Fruit fly (Drosophila melanogaster) whole organism, embryonic: ENCODE measurements around the gene Dif.

Source experiments
- Antp ChIP-seq: fragments of 200-800 bp; sonication (Bioruptor generic); optimal IDR thresholded peaks from 3 replicates; lab custom pipeline; 2016; ENCODE audit warnings: missing biosample characterization, missing genetic modification characterization
- Atf-2 ChIP-seq: fragments of 200-800 bp; sonication (Bioruptor generic); optimal IDR thresholded peaks from 2 replicates; lab custom pipeline; 2016; ENCODE audit warnings: missing biosample characterization, missing genetic modification characterization
- B-H1 ChIP-seq: fragments of 200-800 bp; sonication (Bioruptor generic); IDR thresholded peaks from 3 replicates; pipeline ENCODE4 v1.3.6; 2022; ENCODE audit warnings: missing biosample characterization, missing genetic modification characterization
- B-H2 ChIP-seq: fragments of 200-800 bp; sonication (Bioruptor generic); optimal IDR thresholded peaks from 2 replicates; lab custom pipeline; 2018; ENCODE audit warnings: missing biosample characterization, mild to moderate bottlenecking, missing genetic modification characterization
- Blimp-1 ChIP-seq: fragments of 200-800 bp; sonication (Bioruptor generic); optimal IDR thresholded peaks from 3 replicates; lab custom pipeline; 2018; ENCODE audit warnings: missing biosample characterization, missing genetic modification characterization, mild to moderate bottlenecking, moderate library complexity, missing genetic modification reagents
- CG10267 ChIP-seq: fragments of 200-800 bp; sonication (Bioruptor generic); optimal IDR thresholded peaks from 2 replicates; lab custom pipeline; 2018; ENCODE audit warnings: missing biosample characterization, mild to moderate bottlenecking, missing genetic modification characterization, moderate library complexity
- CG10565 ChIP-seq: fragments of 200-800 bp; sonication (Bioruptor generic); optimal IDR thresholded peaks from 3 replicates; lab custom pipeline; 2016; ENCODE audit warnings: missing biosample characterization, mild to moderate bottlenecking, missing genetic modification characterization
- CG12219 ChIP-seq: fragments of 200-800 bp; sonication (Bioruptor generic); optimal IDR thresholded peaks from 3 replicates; lab custom pipeline; 2018; ENCODE audit warnings: missing biosample characterization, mild to moderate bottlenecking, missing genetic modification characterization
- CG13296 ChIP-seq: fragments of 200-800 bp; sonication (Bioruptor generic); optimal IDR thresholded peaks from 3 replicates; lab custom pipeline; 2018; ENCODE audit warnings: missing biosample characterization, mild to moderate bottlenecking, missing genetic modification characterization
- CG13775 ChIP-seq: fragments of 200-800 bp; sonication (Bioruptor generic); optimal IDR thresholded peaks from 3 replicates; lab custom pipeline; 2017; ENCODE audit warnings: missing biosample characterization, mild to moderate bottlenecking, missing genetic modification characterization
- CG15011 ChIP-seq: fragments of 200-800 bp; sonication (Bioruptor generic); optimal IDR thresholded peaks from 3 replicates; lab custom pipeline; 2018; ENCODE audit warnings: missing biosample characterization, mild to moderate bottlenecking, missing genetic modification characterization
- CG1529 ChIP-seq: fragments of 200-800 bp; sonication (Bioruptor generic); optimal IDR thresholded peaks from 3 replicates; lab custom pipeline; 2018; ENCODE audit warnings: missing biosample characterization, missing genetic modification characterization
- CG15601 ChIP-seq: fragments of 200-800 bp; sonication (Bioruptor generic); optimal IDR thresholded peaks from 3 replicates; lab custom pipeline; 2019; ENCODE audit warnings: missing biosample characterization, mild to moderate bottlenecking, missing genetic modification characterization, moderate library complexity
- CG17328 ChIP-seq: fragments of 200-800 bp; sonication (Bioruptor generic); IDR thresholded peaks from 2 replicates; pipeline ENCODE4 v1.3.6; 2022; ENCODE audit warnings: missing biosample characterization, missing genetic modification characterization
- CG17802 ChIP-seq: fragments of 200-800 bp; sonication (Bioruptor generic); optimal IDR thresholded peaks from 2 replicates; lab custom pipeline; 2018; ENCODE audit warnings: missing biosample characterization, mild to moderate bottlenecking, missing genetic modification characterization, moderate library complexity
- CG17829 ChIP-seq: fragments of 200-800 bp; optimal IDR thresholded peaks from 2 replicates; lab custom pipeline; 2019; ENCODE audit warnings: missing biosample characterization, mild to moderate bottlenecking, missing genetic modification characterization, moderate library complexity
- CG2116 ChIP-seq: fragments of 200-800 bp; sonication (Bioruptor generic); optimal IDR thresholded peaks from 3 replicates; lab custom pipeline; 2018; ENCODE audit warnings: missing biosample characterization, mild to moderate bottlenecking, missing genetic modification characterization
- CG2129 ChIP-seq: fragments of 200-800 bp; sonication (Bioruptor generic); IDR thresholded peaks from 2 replicates; pipeline ENCODE4 v1.3.6; 2022; ENCODE audit warnings: missing biosample characterization, missing genetic modification characterization; ENCODE audit not compliant: partially characterized antibody
- CG34376 ChIP-seq: fragments of 200-800 bp; sonication (Bioruptor generic); optimal IDR thresholded peaks from 2 replicates; lab custom pipeline; 2018; ENCODE audit warnings: missing biosample characterization, mild to moderate bottlenecking, missing genetic modification characterization
- CG42726 ChIP-seq: fragments of 200-800 bp; sonication (Bioruptor generic); IDR thresholded peaks from 2 replicates; pipeline ENCODE4 v1.3.6; 2022; ENCODE audit warnings: missing biosample characterization, missing genetic modification characterization; ENCODE audit not compliant: partially characterized antibody
- CG6791 ChIP-seq: fragments of 200-800 bp; sonication (Bioruptor generic); IDR thresholded peaks from 3 replicates; pipeline ENCODE4 v1.3.6; 2022; ENCODE audit warnings: missing biosample characterization, missing genetic modification characterization; ENCODE audit not compliant: partially characterized antibody
- CG7839 ChIP-seq: fragments of 200-800 bp; sonication (Bioruptor generic); optimal IDR thresholded peaks from 3 replicates; lab custom pipeline; 2018; ENCODE audit warnings: missing biosample characterization, mild to moderate bottlenecking, missing genetic modification characterization, moderate library complexity
- CG8281 ChIP-seq: fragments of 200-800 bp; sonication (Bioruptor generic); optimal IDR thresholded peaks from 2 replicates; lab custom pipeline; 2018; ENCODE audit warnings: missing biosample characterization, mild to moderate bottlenecking, missing genetic modification characterization, moderate library complexity
- Dbx ChIP-seq: fragments of 200-800 bp; sonication (Bioruptor generic); IDR thresholded peaks from 3 replicates; pipeline ENCODE4 v1.3.6; 2022; ENCODE audit warnings: missing biosample characterization, missing genetic modification characterization
- Gug ChIP-seq: fragments of 200-800 bp; sonication (Bioruptor generic); IDR thresholded peaks from 4 replicates; pipeline ENCODE4 v1.3.6; 2022; ENCODE audit warnings: missing biosample characterization, missing genetic modification characterization
- H2.0 ChIP-seq: fragments of 200-800 bp; sonication (Bioruptor generic); IDR thresholded peaks from 2 replicates; pipeline ENCODE4 v1.3.6; 2022; ENCODE audit warnings: missing biosample characterization, missing genetic modification characterization
- Hmx ChIP-seq: fragments of 200-800 bp; sonication (Bioruptor generic); optimal IDR thresholded peaks from 2 replicates; lab custom pipeline; 2016; ENCODE audit warnings: missing biosample characterization, missing genetic modification characterization
- Hr3 ChIP-seq: fragments of 200-800 bp; sonication (Bioruptor generic); optimal IDR thresholded peaks from 3 replicates; lab custom pipeline; 2016; ENCODE audit warnings: missing biosample characterization, missing genetic modification characterization
- Hr39 ChIP-seq: fragments of >200 bp; optimal IDR thresholded peaks from 2 replicates; lab custom pipeline; 2017
- Hr78 ChIP-seq, 2 experiments: fragments of 200-800 bp in 1 of 2; fragments of >200 bp in 1 of 2; sonication (Bioruptor generic) in 1 of 2; optimal IDR thresholded peaks; 2 replicates each; lab custom pipeline; 2017 to 2019; ENCODE audit warnings: missing biosample characterization in 2 of 2, missing genetic modification characterization in 2 of 2, mild to moderate bottlenecking in 1 of 2, moderate library complexity in 1 of 2
- Neu2 ChIP-seq: fragments of 200-800 bp; sonication (Bioruptor generic); optimal IDR thresholded peaks from 3 replicates; lab custom pipeline; 2016; ENCODE audit warnings: missing biosample characterization, missing genetic modification characterization, borderline replicate concordance
- Ravus ChIP-seq: fragments of 200-800 bp; sonication (Bioruptor generic); IDR thresholded peaks from 2 replicates; pipeline ENCODE4 v1.3.6; 2022; ENCODE audit warnings: missing biosample characterization, missing genetic modification characterization
- Trl ChIP-seq, 3 experiments: fragments of >200 bp in 2 of 3; fragments of 200-800 bp in 1 of 3; sonication (Bioruptor generic) in 1 of 3; optimal IDR thresholded peaks; 2 replicates in 1 of 3; 3 replicates in 2 of 3; lab custom pipeline; 2016 to 2017; ENCODE audit warnings: missing biosample characterization in 1 of 3, missing genetic modification characterization in 1 of 3
- Usf ChIP-seq: fragments of 200-800 bp; sonication (Bioruptor generic); optimal IDR thresholded peaks from 2 replicates; lab custom pipeline; 2017; ENCODE audit warnings: missing genotype, missing biosample characterization, missing genetic modification characterization
- Vsx1 ChIP-seq: fragments of 200-800 bp; sonication (Bioruptor generic); optimal IDR thresholded peaks from 2 replicates; lab custom pipeline; 2017; ENCODE audit warnings: missing biosample characterization, mild to moderate bottlenecking, missing genetic modification characterization, missing genetic modification reagents
- Xrp1 ChIP-seq: fragments of 200-800 bp; sonication (Bioruptor generic); IDR thresholded peaks from 2 replicates; pipeline ENCODE4 v1.3.6; 2022; ENCODE audit warnings: missing biosample characterization, missing genetic modification characterization
- az2 ChIP-seq: fragments of 200-800 bp; sonication (Bioruptor generic); optimal IDR thresholded peaks from 3 replicates; lab custom pipeline; 2016; ENCODE audit warnings: missing biosample characterization, missing genetic modification characterization
- disco-r ChIP-seq: fragments of 200-800 bp; sonication (Bioruptor generic); optimal IDR thresholded peaks from 2 replicates; lab custom pipeline; 2016; ENCODE audit warnings: missing biosample characterization, missing genetic modification characterization
- dysf ChIP-seq: fragments of 200-800 bp; sonication (Bioruptor generic); IDR thresholded peaks from 3 replicates; pipeline ENCODE4 v1.3.6; 2022; ENCODE audit warnings: missing biosample characterization, missing genetic modification characterization
- en ChIP-seq: fragments of 200-800 bp; sonication (Bioruptor generic); optimal IDR thresholded peaks from 2 replicates; lab custom pipeline; 2016; ENCODE audit warnings: missing biosample characterization, missing genetic modification characterization
- inv ChIP-seq: fragments of 200-800 bp; sonication (Bioruptor generic); IDR thresholded peaks from 2 replicates; pipeline ENCODE4 v1.3.6; 2022; ENCODE audit warnings: missing biosample characterization, missing genetic modification characterization; ENCODE audit not compliant: partially characterized antibody
- lilli ChIP-seq: fragments of 200-800 bp; sonication (Bioruptor generic); optimal IDR thresholded peaks from 3 replicates; lab custom pipeline; 2016; ENCODE audit warnings: missing biosample characterization, missing genetic modification characterization
- p53 ChIP-seq: fragments of 200-800 bp; sonication (Bioruptor generic); optimal IDR thresholded peaks from 2 replicates; lab custom pipeline; 2016; ENCODE audit warnings: missing biosample characterization, missing genetic modification characterization
- pzg ChIP-seq: fragments of 200-800 bp; sonication (Bioruptor generic); optimal IDR thresholded peaks from 3 replicates; lab custom pipeline; 2018; ENCODE audit warnings: missing biosample characterization, mild to moderate bottlenecking, missing genetic modification characterization, moderate library complexity
- sens-2 ChIP-seq: fragments of 200-800 bp; sonication (Bioruptor generic); IDR thresholded peaks from 2 replicates; pipeline ENCODE4 v1.3.6; 2022; ENCODE audit warnings: missing biosample characterization, missing genetic modification characterization
- sima ChIP-seq: fragments of 200-800 bp; sonication (Bioruptor generic); optimal IDR thresholded peaks from 2 replicates; lab custom pipeline; 2016; ENCODE audit warnings: missing biosample characterization, missing genetic modification characterization
- ttk ChIP-seq: fragments of 200-800 bp; sonication (Bioruptor generic); IDR thresholded peaks from 2 replicates; pipeline ENCODE4 v2.1.2; 2022; ENCODE audit warnings: missing biosample characterization, missing genetic modification characterization
- tup ChIP-seq: fragments of 200-800 bp; sonication (Bioruptor generic); optimal IDR thresholded peaks from 2 replicates; lab custom pipeline; 2016; ENCODE audit warnings: missing biosample characterization, mild to moderate bottlenecking, missing genetic modification characterization, moderate library complexity
- vnd ChIP-seq: fragments of 200-800 bp; sonication (Bioruptor generic); IDR thresholded peaks from 3 replicates; pipeline ENCODE4 v1.3.6; 2022; ENCODE audit warnings: missing biosample characterization, missing genetic modification characterization; ENCODE audit not compliant: partially characterized antibody

Gene Dif

DNA sequence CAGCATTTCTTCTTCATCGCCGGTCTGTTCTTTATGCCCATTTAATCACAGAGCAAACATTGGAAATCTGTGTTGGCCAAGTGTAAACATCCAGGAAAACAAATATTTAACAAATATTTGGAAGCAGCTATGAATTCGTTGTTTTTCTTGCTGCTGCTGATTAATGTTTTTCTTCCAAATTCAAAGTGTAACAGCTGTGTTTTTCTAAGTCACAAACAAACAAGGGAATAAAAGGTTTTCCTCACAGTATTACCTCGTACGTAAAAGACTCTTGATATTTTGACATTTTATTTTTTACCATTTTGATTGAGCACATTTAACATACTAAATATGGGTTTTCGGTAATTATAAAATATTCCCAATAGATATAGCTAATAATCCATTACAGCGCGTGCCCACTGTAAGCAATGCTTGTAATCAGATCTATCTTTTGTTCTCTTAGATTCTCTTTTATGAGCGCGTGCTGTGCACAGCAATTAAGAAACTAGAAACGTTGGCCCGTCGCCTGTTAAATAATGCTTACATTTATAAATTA is 54.1 kb downstream of the Dif start (continued):
- TF ChIP-seq Neu2 (GFP tag; lab: Kevin White, UChicago) (peak; percentile 97), Dbx (GFP tag; lab: Robert Waterston, UW) (peak; percentile 93), CG17802 (tag; lab: Kevin White, UChicago) (peak; percentile 87), Usf (GFP tag; lab: Kevin White, UChicago) (peak; percentile 85), CG10267 (peak; percentile 87), Vsx1 (GFP tag; lab: Kevin White, UChicago) (peak; percentile 85), dysf (GFP tag; lab: Robert Waterston, UW) (peak; percentile 94), inv (GFP tag; lab: Robert Waterston, UW) (no peak), Hr39 (lab: Kevin White, UChicago) (no peak), CG15601 (tag; lab: Kevin White, UChicago) (peak; percentile 98), CG7839 (tag; lab: Kevin White, UChicago) (peak; percentile 96), p53 (peak; percentile 98), Trl (optimal IDR thresholded peaks at IDR 0.05; lab: Kevin White, UChicago) (no peak), Trl (GFP tag; optimal IDR thresholded peaks at IDR 0.05; lab: Kevin White, UChicago) (peak; percentile 99), B-H1 (peak; percentile 87), B-H2 (peak; percentile 92), az2 (GFP tag; lab: Kevin White, UChicago) (peak; percentile 94), CG1529 (GFP tag; lab: Kevin White, UChicago) (peak; percentile 91), lilli (peak; percentile 93), Hr78 (GFP tag; optimal IDR thresholded peaks at IDR 0.05; lab: Kevin White, UChicago) (peak in 1 of 2 experiments; percentile 76), Xrp1 (GFP tag; lab: Robert Waterston, UW) (peak; percentile 97), CG2129 (GFP tag; lab: Robert Waterston, UW) (no peak), Hr3 (GFP tag; lab: Kevin White, UChicago) (peak; percentile 94), CG2116 (GFP tag; lab: Kevin White, UChicago) (peak; percentile 88), Ravus (GFP tag; lab: Robert Waterston, UW) (peak; percentile 77), H2.0 (GFP tag; lab: Robert Waterston, UW) (peak; percentile 95), CG42726 (no peak), disco-r (peak; percentile 80), tup (GFP tag; lab: Kevin White, UChicago) (peak; percentile 98), CG17328 (GFP tag; lab: Robert Waterston, UW) (peak; percentile 94), CG10565 (peak; percentile 94), CG12219 (GFP tag; lab: Kevin White, UChicago) (peak; percentile 93), pzg (GFP tag; lab: Kevin White, UChicago) (peak; percentile 27), Antp (GFP tag; lab: Kevin White, UChicago) (peak; percentile 93), CG17829 (tag; lab: Kevin White, UChicago) (peak; percentile 96), Blimp-1 (GFP tag; lab: Kevin White, UChicago) (peak; percentile 95), Gug (GFP tag; lab: Robert Waterston, UW) (peak; percentile 87), CG6791 (GFP tag; lab: Robert Waterston, UW) (no peak), en (GFP tag; lab: Kevin White, UChicago) (peak; percentile 98), sima (GFP tag; lab: Kevin White, UChicago) (peak; percentile 96), sens-2 (GFP tag; lab: Robert Waterston, UW) (peak; percentile 80), vnd (GFP tag; lab: Robert Waterston, UW) (no peak), CG13296 (GFP tag; lab: Kevin White, UChicago) (peak; percentile 95), CG13775 (GFP tag; lab: Kevin White, UChicago) (peak; percentile 91), CG8281 (tag; lab: Kevin White, UChicago) (peak; percentile 91), CG34376 (GFP tag; lab: Kevin White, UChicago) (peak; percentile 94), Atf-2 (GFP tag; lab: Kevin White, UChicago) (peak; percentile 92), CG15011 (GFP tag; lab: Kevin White, UChicago) (peak; percentile 99), Hmx (GFP tag; lab: Kevin White, UChicago) (peak; percentile 57), ttk (GFP tag; lab: Robert Waterston, UW) (peak; percentile 90)
